Worm (Caenorhabditis elegans): ENCODE data around the gene F18A11.5.
A peak's percentile ranks its signal among the peaks of the same experiment; 100 is the strongest.

F18A11.5 gene

ce11 chrII:12969622-12970021 lies 44.5 kb downstream of the F18A11.5 start, which contains the start of gene Y38F1A.4:
TSS of gene Y38F1A.4 (minus strand) at chrII:12969722.
- peak; percentile 1 for TF ChIP-seq zip-8 (tag; optimal IDR thresholded peaks at IDR 0.05)
- TF ChIP-seq ztf-11 (tag; optimal IDR thresholded peaks at IDR 0.05): no peak

ce11 chrII:12968448-12968969 lies 45.6 kb downstream of the F18A11.5 start:
- peak; percentile 56 for TF ChIP-seq ceh-83 (GFP tag; optimal IDR thresholded peaks at IDR 0.05)
- TF ChIP-seq sptf-1 (tag; optimal IDR thresholded peaks at IDR 0.05): no peak

- peak; percentile 100 for TF ChIP-seq zip-8 (tag; optimal IDR thresholded peaks at IDR 0.05)
- no peak for TF ChIP-seq lin-13 (tag; optimal IDR thresholded peaks at IDR 0.05)
Observed at ce11 chrII:12966274-12966673, 47.8 kb downstream of the F18A11.5 start.

DNA sequence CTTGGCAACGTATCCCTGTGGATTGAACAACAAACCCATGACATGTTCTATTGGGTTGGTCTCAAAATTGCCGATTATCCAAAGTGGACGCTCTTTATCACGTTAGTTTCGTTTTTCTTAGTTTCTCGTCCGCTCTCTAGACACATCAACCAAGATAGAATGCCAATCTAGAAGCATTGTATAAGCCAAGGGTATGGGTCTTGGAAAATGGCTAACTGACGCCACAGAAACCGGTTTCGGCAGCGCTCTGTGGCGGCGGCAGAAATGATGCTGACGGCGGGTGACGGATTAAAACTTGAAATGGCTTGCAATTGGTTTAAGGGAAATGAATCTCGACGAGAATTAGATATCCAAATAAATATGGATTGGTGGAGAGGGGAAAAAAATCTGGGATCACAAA lies 48.5 kb downstream of the F18A11.5 start:
- TF ChIP-seq pha-4 (tag; optimal IDR thresholded peaks at IDR 0.05): no peak
- TF ChIP-seq tbx-8 (GFP tag; optimal IDR thresholded peaks at IDR 0.05): no peak
- TF ChIP-seq ztf-11 (tag; optimal IDR thresholded peaks at IDR 0.05): no peak
- TF ChIP-seq unc-120 (tag; optimal IDR thresholded peaks at IDR 0.05; ENCODE audit: poor library complexity, severe bottlenecking): no peak
- no peak for TF ChIP-seq ceh-39 (tag; optimal IDR thresholded peaks at IDR 0.05)
- no peak for TF ChIP-seq lin-32 (GFP tag; optimal IDR thresholded peaks at IDR 0.05)
- TF ChIP-seq elt-3 (tag; optimal IDR thresholded peaks at IDR 0.05): no peak
- TF ChIP-seq unc-39 (tag; optimal IDR thresholded peaks at IDR 0.05): no peak
- no peak for TF ChIP-seq mls-2 (tag; optimal IDR thresholded peaks at IDR 0.05)
- no peak for TF ChIP-seq drap-1 (GFP tag; optimal IDR thresholded peaks at IDR 0.05)
- no peak for TF ChIP-seq snpc-4 (tag; optimal IDR thresholded peaks at IDR 0.05)
- TF ChIP-seq zip-8 (tag; optimal IDR thresholded peaks at IDR 0.05): no peak
- no peak for TF ChIP-seq bed-3 (GFP tag; optimal IDR thresholded peaks at IDR 0.05)
- no peak for TF ChIP-seq ham-2 (GFP tag; optimal IDR thresholded peaks at IDR 0.05)
- TF ChIP-seq ceh-83 (GFP tag; optimal IDR thresholded peaks at IDR 0.05): no peak
- no peak for TF ChIP-seq ceh-43 (GFP tag; optimal IDR thresholded peaks at IDR 0.05)
- no peak for TF ChIP-seq cnd-1 (tag; optimal IDR thresholded peaks at IDR 0.05)
- TF ChIP-seq nhr-76 (tag; optimal IDR thresholded peaks at IDR 0.05): no peak
- TF ChIP-seq mep-1 (tag; optimal IDR thresholded peaks at IDR 0.05): no peak
- TF ChIP-seq M03D4.4 (tag; optimal IDR thresholded peaks at IDR 0.05): no peak

ce11 chrII:12965538-12965588 lies 48.7 kb downstream of the F18A11.5 start, which contains the start of gene ptr-18:
TSS of gene ptr-18 (plus strand) at chrII:12965546.
- TF ChIP-seq ztf-11 (tag; optimal IDR thresholded peaks at IDR 0.05): no peak
- TF ChIP-seq nhr-2 (tag; optimal IDR thresholded peaks at IDR 0.05): no peak
- TF ChIP-seq ceh-43 (GFP tag; optimal IDR thresholded peaks at IDR 0.05): no peak
- no peak for TF ChIP-seq nhr-28 (tag; optimal IDR thresholded peaks at IDR 0.05)
- TF ChIP-seq snpc-4 (tag; optimal IDR thresholded peaks at IDR 0.05): no peak
- TF ChIP-seq ces-1 (GFP tag; optimal IDR thresholded peaks at IDR 0.05): no peak
- no peak for TF ChIP-seq nhr-76 (tag; optimal IDR thresholded peaks at IDR 0.05)
- no peak for TF ChIP-seq drap-1 (GFP tag; optimal IDR thresholded peaks at IDR 0.05)
- TF ChIP-seq pha-4 (tag; optimal IDR thresholded peaks at IDR 0.05): no peak
- TF ChIP-seq sem-2 (GFP tag; optimal IDR thresholded peaks at IDR 0.05): no peak
- TF ChIP-seq tbx-8 (GFP tag; optimal IDR thresholded peaks at IDR 0.05): no peak
- TF ChIP-seq cnd-1 (tag; optimal IDR thresholded peaks at IDR 0.05): no peak
- TF ChIP-seq hlh-1 (tag; optimal IDR thresholded peaks at IDR 0.05): no peak
- no peak for TF ChIP-seq lin-13 (tag; optimal IDR thresholded peaks at IDR 0.05)

DNA sequence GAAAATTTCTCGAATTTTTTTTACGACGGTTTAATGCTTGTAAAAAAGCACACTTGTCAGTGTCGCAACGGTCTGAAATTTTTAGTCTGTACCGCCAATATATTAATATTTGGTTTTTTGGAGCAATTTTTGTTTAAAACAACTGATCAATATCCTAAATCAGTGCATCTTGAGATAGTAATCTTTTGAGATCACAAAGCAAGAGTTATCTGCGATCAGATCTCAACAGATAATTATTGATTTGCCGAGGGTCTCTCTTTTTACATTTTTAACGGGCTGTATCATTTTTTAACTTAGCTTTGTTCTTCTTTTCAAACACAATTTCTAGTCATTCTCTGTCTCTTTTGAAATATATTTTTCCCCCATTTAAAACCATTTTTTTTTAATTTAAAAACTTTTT lies 48.9 kb downstream of the F18A11.5 start:
- TF ChIP-seq elt-1 (tag; optimal IDR thresholded peaks at IDR 0.05; ENCODE audit: borderline replicate concordance, insufficient read depth) (peak; percentile 90), lin-13 (tag; optimal IDR thresholded peaks at IDR 0.05) (no peak)

ce11 chrII:12961743-12962142 lies 52.3 kb downstream of the F18A11.5 start:
- TF ChIP-seq nhr-28 (tag; optimal IDR thresholded peaks at IDR 0.05): no peak
- TF ChIP-seq blmp-1 (tag; optimal IDR thresholded peaks at IDR 0.05): no peak
- TF ChIP-seq lin-13 (tag; optimal IDR thresholded peaks at IDR 0.05): no peak
- TF ChIP-seq mls-2 (tag; optimal IDR thresholded peaks at IDR 0.05): no peak
- no peak for TF ChIP-seq pha-4 (tag; optimal IDR thresholded peaks at IDR 0.05)
- no peak for TF ChIP-seq zip-8 (tag; optimal IDR thresholded peaks at IDR 0.05)
- no peak for TF ChIP-seq hlh-1 (tag; optimal IDR thresholded peaks at IDR 0.05)
- no peak for TF ChIP-seq elt-3 (tag; optimal IDR thresholded peaks at IDR 0.05)
- TF ChIP-seq elt-1 (tag; optimal IDR thresholded peaks at IDR 0.05; ENCODE audit: borderline replicate concordance, insufficient read depth): no peak
- no peak for TF ChIP-seq flh-1 (GFP tag; optimal IDR thresholded peaks at IDR 0.05)
- TF ChIP-seq cnd-1 (tag; optimal IDR thresholded peaks at IDR 0.05): no peak
- TF ChIP-seq mab-5 (tag; optimal IDR thresholded peaks at IDR 0.05): no peak
- no peak for TF ChIP-seq drap-1 (GFP tag; optimal IDR thresholded peaks at IDR 0.05)
- TF ChIP-seq nhr-12 (tag; optimal IDR thresholded peaks at IDR 0.05): no peak

Measured in whole organism, mixed stage, embryonic.